Worm (Caenorhabditis elegans): ENCODE measurements around the gene vamp-8.
A peak's percentile ranks its signal among the peaks of the same experiment; 100 is the strongest.

- 0 out of 2 replicates have a peak, but pooled peaks have one; percentile 44 for TF ChIP-seq flt-1 (GFP tag; IDR thresholded peaks at IDR 0.05)
- TF ChIP-seq ztf-29 (GFP tag; IDR thresholded peaks at IDR 0.05): no peak
- TF ChIP-seq tab-1 (GFP tag; IDR thresholded peaks at IDR 0.05): no peak
- TF ChIP-seq klf-2 (GFP tag; conservative IDR thresholded peaks at IDR 0.05): 0 out of 2 replicates have a peak, but pooled peaks have one; percentile 19
- no peak for TF ChIP-seq ztf-23 (GFP tag; IDR thresholded peaks at IDR 0.05)
- TF ChIP-seq ref-1 (GFP tag; conservative IDR thresholded peaks at IDR 0.05): no peak
Observed at ce11 chrIV:13881754-13882275, 16.8 kb upstream of the vamp-8 start, which contains the start of gene rpl-29.

All from whole organism, midembryonic.